Fruit fly (Drosophila melanogaster): ENCODE measurements around the gene CG42272.

- TF ChIP-seq lola (GFP tag; optimal IDR thresholded peaks at IDR 0.05) = no peak
- TF ChIP-seq Dfd (GFP tag; optimal IDR thresholded peaks at IDR 0.05) = peak; percentile 79
- TF ChIP-seq dmrt93B (GFP tag; optimal IDR thresholded peaks at IDR 0.05) = no peak
- TF ChIP-seq Hnf4 (GFP tag; optimal IDR thresholded peaks at IDR 0.05) = no peak
- no peak for TF ChIP-seq fru (GFP tag; optimal IDR thresholded peaks at IDR 0.05)
- TF ChIP-seq Hr78 (GFP tag; optimal IDR thresholded peaks at IDR 0.05) = no peak
- no peak for TF ChIP-seq CG9705 (GFP tag; optimal IDR thresholded peaks at IDR 0.05)
- no peak for TF ChIP-seq pan (optimal IDR thresholded peaks at IDR 0.05)
- TF ChIP-seq Abd-B (GFP tag; optimal IDR thresholded peaks at IDR 0.05) = no peak
- TF ChIP-seq psq (GFP tag; optimal IDR thresholded peaks at IDR 0.05) = peak; percentile 28
- no peak for TF ChIP-seq woc (GFP tag; optimal IDR thresholded peaks at IDR 0.05)
- TF ChIP-seq Rel (GFP tag; optimal IDR thresholded peaks at IDR 0.05) = no peak
- TF ChIP-seq Rel (tag; optimal IDR thresholded peaks at IDR 0.05) = no peak
Observed at dm6 chr3L:5840847-5841246, 38.0 kb downstream of the CG42272 start.
